Worm (Caenorhabditis elegans) whole organism, L1 larva: Measurements from ENCODE around the gene C55A6.7.

Source experiments
- C16A3.4 ChIP-seq: fragments of 150-350 bp; optimal IDR thresholded peaks from 2 replicates; lab custom pipeline; 2014; ENCODE audit warnings: missing biosample characterization, missing genetic modification characterization
- aha-1 ChIP-seq: fragments of 150-350 bp; optimal IDR thresholded peaks from 2 replicates; lab custom pipeline; 2014; ENCODE audit warnings: missing biosample characterization, missing genetic modification characterization
- elt-2 ChIP-seq: sonication (generic microtip); optimal IDR thresholded peaks from 2 replicates; lab custom pipeline; 2016; ENCODE audit warnings: missing genetic modification characterization, mild to moderate bottlenecking, inconsistent platforms, missing compliant biosample characterization, missing genetic modification reagents
- elt-3 ChIP-seq, 6 experiments: fragments of 150-350 bp in 1 of 6; sonication (generic microtip); optimal IDR thresholded peaks; 2 replicates each; lab custom pipeline; 2017 to 2018; ENCODE audit warnings: missing biosample characterization in 6 of 6, missing genetic modification characterization in 6 of 6, inconsistent platforms in 1 of 6
- nhr-237 ChIP-seq: fragments of 150-350 bp; optimal IDR thresholded peaks from 2 replicates; lab custom pipeline; 2014; ENCODE audit warnings: missing biosample characterization, missing genetic modification characterization
- pag-3 ChIP-seq: sonication (generic microtip); optimal IDR thresholded peaks from 2 replicates; lab custom pipeline; 2017; ENCODE audit warnings: missing genetic modification characterization, mild to moderate bottlenecking, missing compliant biosample characterization, antibody characterized with exemption, borderline replicate concordance; ENCODE audit not compliant: insufficient read depth
- zag-1 ChIP-seq: fragments of 150-350 bp; optimal IDR thresholded peaks from 2 replicates; lab custom pipeline; 2014; ENCODE audit warnings: missing biosample characterization, missing genetic modification characterization

- TF ChIP-seq zag-1 (tag; lab: Kevin White, UChicago) = no peak
- no peak for TF ChIP-seq elt-2
- no peak for TF ChIP-seq nhr-237 (tag; lab: Kevin White, UChicago)
- no peak for TF ChIP-seq pag-3 (tag; lab: Kevin White, UChicago)
- no peak for TF ChIP-seq C16A3.4 (tag; lab: Kevin White, UChicago)
- TF ChIP-seq aha-1 (tag; lab: Kevin White, UChicago) = no peak
- no peak for TF ChIP-seq elt-3 (tag; optimal IDR thresholded peaks at IDR 0.05; lab: Kevin White, UChicago)
Observed at ce11 chrV:11528633-11529327, 8.4 kb upstream of the C55A6.7 start.
